Worm (Caenorhabditis elegans) whole organism, mixed stage, embryonic: Measurements from ENCODE around the gene pfut-1.

Experiments
- ceh-39 ChIP-seq: fragments of 150-350 bp; optimal IDR thresholded peaks from 2 replicates; lab custom pipeline; 2014; ENCODE audit warnings: missing biosample characterization, missing genetic modification characterization
- lin-13 ChIP-seq: fragments of 150-350 bp; optimal IDR thresholded peaks from 2 replicates; lab custom pipeline; 2014; ENCODE audit warnings: missing biosample characterization, missing genetic modification characterization
- nhr-12 ChIP-seq: fragments of 150-350 bp; optimal IDR thresholded peaks from 2 replicates; lab custom pipeline; 2014; ENCODE audit warnings: missing biosample characterization, missing genetic modification characterization
- nhr-237 ChIP-seq: fragments of 150-350 bp; optimal IDR thresholded peaks from 2 replicates; lab custom pipeline; 2014; ENCODE audit warnings: missing biosample characterization, missing genetic modification characterization
- snpc-4 ChIP-seq: fragments of 150-350 bp; optimal IDR thresholded peaks from 2 replicates; lab custom pipeline; 2014; ENCODE audit warnings: missing biosample characterization, missing genetic modification characterization
- unc-39 ChIP-seq: fragments of 150-350 bp; optimal IDR thresholded peaks from 2 replicates; lab custom pipeline; 2014; ENCODE audit warnings: missing biosample characterization, missing genetic modification characterization
- unc-62 ChIP-seq: fragments of 150-350 bp; optimal IDR thresholded peaks from 2 replicates; lab custom pipeline; 2014; ENCODE audit warnings: missing biosample characterization, missing genetic modification reagents, missing genetic modification characterization
- ztf-11 ChIP-seq: fragments of 150-350 bp; optimal IDR thresholded peaks from 2 replicates; lab custom pipeline; 2014; ENCODE audit warnings: missing biosample characterization, missing genetic modification characterization

DNA sequence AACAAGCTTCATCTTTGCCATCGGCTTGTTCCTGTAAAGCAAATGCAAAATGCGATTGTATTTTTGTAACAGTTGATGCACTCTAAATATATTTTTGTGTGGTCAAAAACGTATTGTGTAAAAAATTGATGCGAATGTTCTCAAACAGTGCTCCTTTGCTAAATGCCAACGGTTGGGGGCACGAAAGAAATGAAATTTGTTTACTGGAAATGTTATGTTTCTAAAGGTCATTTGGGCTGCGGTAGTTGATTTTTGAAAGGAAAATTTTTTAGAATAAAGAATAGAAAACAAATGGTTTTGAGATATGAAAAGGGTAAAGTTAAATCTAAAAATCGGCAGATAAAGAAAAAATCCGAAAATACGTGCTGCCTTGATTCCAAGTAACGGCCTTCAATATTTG is 4.8 kb downstream of the pfut-1 start, which contains the start of gene C15C7.6:
- TF ChIP-seq lin-13 (tag; lab: Kevin White, UChicago), result no peak
- TF ChIP-seq nhr-12 (tag; lab: Kevin White, UChicago), result no peak
- TF ChIP-seq ztf-11, result no peak
- TF ChIP-seq unc-39 (tag; lab: Kevin White, UChicago), result no peak
- no peak for TF ChIP-seq nhr-237 (tag; lab: Kevin White, UChicago)
- no peak for TF ChIP-seq unc-62 (GFP tag; lab: Kevin White, UChicago)
- no peak for TF ChIP-seq ceh-39 (tag; lab: Kevin White, UChicago)
- no peak for TF ChIP-seq snpc-4 (tag; lab: Kevin White, UChicago)
